Fruit fly (Drosophila melanogaster) whole organism, embryonic: ENCODE data around the gene Ice2.

Experiments used
- Bdp1 ChIP-seq: fragments of 200-800 bp; sonication (Bioruptor generic); optimal IDR thresholded peaks from 3 replicates; lab custom pipeline; 2016; ENCODE audit warnings: missing biosample characterization, missing genetic modification characterization
- CG10274 ChIP-seq: fragments of 200-800 bp; sonication (Bioruptor generic); optimal IDR thresholded peaks from 3 replicates; lab custom pipeline; 2017; ENCODE audit warnings: missing biosample characterization, mild to moderate bottlenecking, missing genetic modification characterization
- CG10431 ChIP-seq: fragments of 200-800 bp; sonication (Bioruptor generic); optimal IDR thresholded peaks from 3 replicates; lab custom pipeline; 2018; ENCODE audit warnings: missing biosample characterization, mild to moderate bottlenecking, missing genetic modification characterization
- CG11085 ChIP-seq: fragments of 200-800 bp; sonication (Bioruptor generic); IDR thresholded peaks from 2 replicates; pipeline ENCODE4 v1.3.6; 2022; ENCODE audit warnings: missing biosample characterization, missing genetic modification characterization
- CG11398 ChIP-seq: fragments of 200-800 bp; sonication (Bioruptor generic); optimal IDR thresholded peaks from 2 replicates; lab custom pipeline; 2016; ENCODE audit warnings: missing biosample characterization, missing genetic modification characterization
- CG13624 ChIP-seq: fragments of 200-800 bp; sonication (Bioruptor generic); optimal IDR thresholded peaks from 2 replicates; lab custom pipeline; 2016; ENCODE audit warnings: missing biosample characterization, missing genetic modification characterization
- CG1529 ChIP-seq: fragments of 200-800 bp; sonication (Bioruptor generic); optimal IDR thresholded peaks from 3 replicates; lab custom pipeline; 2018; ENCODE audit warnings: missing biosample characterization, missing genetic modification characterization
- CG15696 ChIP-seq: fragments of 200-800 bp; sonication (Bioruptor generic); optimal IDR thresholded peaks from 2 replicates; lab custom pipeline; 2019; ENCODE audit warnings: missing biosample characterization, mild to moderate bottlenecking, missing genetic modification characterization, moderate library complexity
- CG1647 ChIP-seq: fragments of 200-800 bp; sonication (Bioruptor generic); optimal IDR thresholded peaks from 3 replicates; lab custom pipeline; 2016; ENCODE audit warnings: missing biosample characterization, missing genetic modification characterization
- CG18262 ChIP-seq: fragments of 200-800 bp; optimal IDR thresholded peaks from 3 replicates; lab custom pipeline; 2019; ENCODE audit warnings: missing biosample characterization, mild to moderate bottlenecking, missing genetic modification characterization, moderate library complexity
- CG2199 ChIP-seq: fragments of 200-800 bp; sonication (Bioruptor generic); IDR thresholded peaks from 3 replicates; pipeline ENCODE4 v1.3.6; 2022; ENCODE audit warnings: missing biosample characterization, missing genetic modification characterization
- CG2202 ChIP-seq: fragments of 200-800 bp; sonication (Bioruptor generic); optimal IDR thresholded peaks from 2 replicates; lab custom pipeline; 2018; ENCODE audit warnings: missing biosample characterization, mild to moderate bottlenecking, missing genetic modification characterization
- CG30431 ChIP-seq: fragments of 200-800 bp; sonication (Bioruptor generic); optimal IDR thresholded peaks from 2 replicates; lab custom pipeline; 2017; ENCODE audit warnings: missing biosample characterization, missing genetic modification characterization
- CG32767 ChIP-seq: fragments of 200-800 bp; sonication (Bioruptor generic); IDR thresholded peaks from 2 replicates; pipeline ENCODE4 v1.3.6; 2022; ENCODE audit warnings: missing biosample characterization, missing genetic modification characterization
- CG3281 ChIP-seq: fragments of 200-800 bp; sonication (Bioruptor generic); optimal IDR thresholded peaks from 3 replicates; lab custom pipeline; 2017; ENCODE audit warnings: missing biosample characterization, mild to moderate bottlenecking, missing genetic modification characterization
- CG4424 ChIP-seq: fragments of 200-800 bp; sonication (Bioruptor generic); optimal IDR thresholded peaks from 3 replicates; lab custom pipeline; 2016; ENCODE audit warnings: missing biosample characterization, missing genetic modification characterization
- CG4854 ChIP-seq: fragments of 200-800 bp; sonication (Bioruptor generic); optimal IDR thresholded peaks from 2 replicates; lab custom pipeline; 2016; ENCODE audit warnings: missing biosample characterization, missing genetic modification characterization, inconsistent platforms
- CG6254 ChIP-seq: fragments of 200-800 bp; sonication (Bioruptor generic); optimal IDR thresholded peaks from 3 replicates; lab custom pipeline; 2017; ENCODE audit warnings: mild to moderate bottlenecking, missing biosample characterization, missing genetic modification reagents, missing genetic modification characterization
- CG7357 ChIP-seq: fragments of 200-800 bp; sonication (Bioruptor generic); IDR thresholded peaks from 3 replicates; pipeline ENCODE4 v1.3.6; 2022; ENCODE audit warnings: missing biosample characterization, missing genetic modification characterization
- CG9609 ChIP-seq: fragments of 200-800 bp; sonication (Bioruptor generic); optimal IDR thresholded peaks from 3 replicates; lab custom pipeline; 2016; ENCODE audit warnings: missing biosample characterization, missing genetic modification characterization
- Camta ChIP-seq: fragments of 200-800 bp; sonication (Bioruptor generic); optimal IDR thresholded peaks from 2 replicates; lab custom pipeline; 2016; ENCODE audit warnings: missing biosample characterization, missing genetic modification characterization
- Chrac-16 ChIP-seq: fragments of 200-800 bp; sonication (Bioruptor generic); optimal IDR thresholded peaks from 3 replicates; lab custom pipeline; 2016; ENCODE audit warnings: missing biosample characterization, missing genetic modification characterization
- Dad ChIP-seq: fragments of 200-800 bp; sonication (Bioruptor generic); optimal IDR thresholded peaks from 3 replicates; lab custom pipeline; 2016; ENCODE audit warnings: missing biosample characterization, missing genetic modification characterization
- Dfd ChIP-seq, 2 experiments: fragments of >200 bp; optimal IDR thresholded peaks; 2 replicates each; lab custom pipeline; 2017; ENCODE audit warnings: missing biosample characterization in 2 of 2, missing genetic modification characterization in 2 of 2
- Dll ChIP-seq: fragments of 200-800 bp; sonication (Bioruptor generic); IDR thresholded peaks from 4 replicates; pipeline ENCODE4 v1.3.6; 2022; ENCODE audit warnings: missing biosample characterization, missing genetic modification characterization; ENCODE audit not compliant: partially characterized antibody
- Dref ChIP-seq: fragments of 200-800 bp; sonication (Bioruptor generic); IDR thresholded peaks from 2 replicates; pipeline ENCODE4 v1.3.6; 2022; ENCODE audit warnings: missing biosample characterization, missing genetic modification characterization
- Hey ChIP-seq: fragments of 200-800 bp; sonication (Bioruptor generic); optimal IDR thresholded peaks from 3 replicates; lab custom pipeline; 2018; ENCODE audit warnings: missing biosample characterization, mild to moderate bottlenecking, missing genetic modification characterization
- Hr3 ChIP-seq: fragments of 200-800 bp; sonication (Bioruptor generic); optimal IDR thresholded peaks from 3 replicates; lab custom pipeline; 2016; ENCODE audit warnings: missing biosample characterization, missing genetic modification characterization
- Jarid2 ChIP-seq: fragments of 200-800 bp; sonication (Bioruptor generic); optimal IDR thresholded peaks from 3 replicates; lab custom pipeline; 2017; ENCODE audit warnings: mild to moderate bottlenecking, missing biosample characterization, missing genetic modification reagents, missing genetic modification characterization
- MTF-1 ChIP-seq: fragments of 200-800 bp; sonication (Bioruptor generic); optimal IDR thresholded peaks from 2 replicates; lab custom pipeline; 2018; ENCODE audit warnings: missing biosample characterization, mild to moderate bottlenecking, missing genetic modification characterization, borderline replicate concordance
- Med ChIP-seq: fragments of 200-800 bp; sonication (Bioruptor generic); peaks from one replicate; lab custom pipeline; 2016; ENCODE audit warnings: missing biosample characterization, missing genetic modification characterization, mild to moderate bottlenecking, inconsistent platforms, moderate library complexity
- Myb ChIP-seq: fragments of 200-800 bp; sonication (Bioruptor generic); optimal IDR thresholded peaks from 2 replicates; lab custom pipeline; 2016; ENCODE audit warnings: missing biosample characterization, missing genetic modification characterization
- PHDP ChIP-seq: fragments of 200-800 bp; sonication (Bioruptor generic); optimal IDR thresholded peaks from 3 replicates; lab custom pipeline; 2018; ENCODE audit warnings: missing biosample characterization, mild to moderate bottlenecking, missing genetic modification characterization, moderate library complexity
- Pdp1 ChIP-seq, 2 experiments: fragments of 200-800 bp; sonication (Bioruptor generic); optimal IDR thresholded peaks; 3 replicates each; lab custom pipeline; 2016; ENCODE audit warnings: missing biosample characterization in 2 of 2, missing genetic modification characterization in 2 of 2, mild to moderate bottlenecking in 1 of 2, moderate library complexity in 1 of 2
- Poxn ChIP-seq: fragments of 200-800 bp; sonication (Bioruptor generic); IDR thresholded peaks from 2 replicates; pipeline ENCODE4 v1.3.6; 2022; ENCODE audit warnings: missing biosample characterization, missing genetic modification characterization
- abd-A ChIP-seq: fragments of 200-800 bp; sonication (Bioruptor generic); optimal IDR thresholded peaks from 3 replicates; lab custom pipeline; 2019; ENCODE audit warnings: missing biosample characterization, mild to moderate bottlenecking, missing genetic modification characterization, moderate library complexity
- ap ChIP-seq: fragments of 200-800 bp; sonication (Bioruptor generic); IDR thresholded peaks from 2 replicates; pipeline ENCODE4 v1.3.6; 2022; ENCODE audit warnings: missing biosample characterization, missing genetic modification characterization
- corto ChIP-seq: fragments of 200-800 bp; sonication (Bioruptor generic); optimal IDR thresholded peaks from 2 replicates; lab custom pipeline; 2016; ENCODE audit warnings: missing biosample characterization, mild to moderate bottlenecking, missing genetic modification characterization, moderate library complexity
- dpn ChIP-seq, 2 experiments: fragments of 200-800 bp; sonication (Bioruptor generic); optimal IDR thresholded peaks; 3 replicates each; lab custom pipeline; 2016; ENCODE audit warnings: missing biosample characterization in 2 of 2, missing genetic modification characterization in 2 of 2
- gsb ChIP-seq: fragments of 200-800 bp; sonication (Bioruptor generic); IDR thresholded peaks from 2 replicates; pipeline ENCODE4 v1.3.6; 2022; ENCODE audit warnings: missing biosample characterization, missing genetic modification characterization
- gsb-n ChIP-seq: fragments of 200-800 bp; sonication (Bioruptor generic); optimal IDR thresholded peaks from 3 replicates; lab custom pipeline; 2018; ENCODE audit warnings: missing biosample characterization, mild to moderate bottlenecking, missing genetic modification characterization
- klu ChIP-seq: fragments of 200-800 bp; sonication (Bioruptor generic); IDR thresholded peaks from 2 replicates; pipeline ENCODE4 v1.3.6; 2022; ENCODE audit warnings: missing biosample characterization, missing genetic modification characterization
- lmd ChIP-seq: fragments of 200-800 bp; sonication (Bioruptor generic); IDR thresholded peaks from 2 replicates; pipeline ENCODE4 v1.3.6; 2022; ENCODE audit warnings: missing biosample characterization, missing genetic modification characterization
- mld ChIP-seq: fragments of 200-800 bp; sonication (Bioruptor generic); IDR thresholded peaks from 3 replicates; pipeline ENCODE4 v1.3.6; 2022; ENCODE audit warnings: missing biosample characterization, missing genetic modification characterization; ENCODE audit not compliant: partially characterized antibody
- nau ChIP-seq: fragments of 200-800 bp; sonication (Bioruptor generic); optimal IDR thresholded peaks from 3 replicates; lab custom pipeline; 2017; ENCODE audit warnings: missing biosample characterization, mild to moderate bottlenecking, missing genetic modification characterization, missing genetic modification reagents
- nerfin-2 ChIP-seq: fragments of 200-800 bp; sonication (Bioruptor generic); IDR thresholded peaks from 2 replicates; pipeline ENCODE4 v1.3.6; 2022; ENCODE audit warnings: missing biosample characterization, missing genetic modification characterization; ENCODE audit not compliant: partially characterized antibody
- p53 ChIP-seq: fragments of 200-800 bp; sonication (Bioruptor generic); optimal IDR thresholded peaks from 2 replicates; lab custom pipeline; 2016; ENCODE audit warnings: missing biosample characterization, missing genetic modification characterization
- tll ChIP-seq, 2 experiments: fragments of 200-800 bp in 1 of 2; fragments of >200 bp in 1 of 2; sonication (Bioruptor generic) in 1 of 2; optimal IDR thresholded peaks; 2 replicates each; lab custom pipeline; 2017 to 2019; ENCODE audit warnings: missing biosample characterization in 2 of 2, missing genetic modification characterization in 2 of 2, mild to moderate bottlenecking in 1 of 2, moderate library complexity in 1 of 2
- tx ChIP-seq: fragments of 200-800 bp; sonication (Bioruptor generic); optimal IDR thresholded peaks from 2 replicates; lab custom pipeline; 2016; ENCODE audit warnings: missing biosample characterization, missing genetic modification characterization
- vfl ChIP-seq: fragments of 200-800 bp; sonication (Bioruptor generic); optimal IDR thresholded peaks from 2 replicates; lab custom pipeline; 2016; ENCODE audit warnings: missing biosample characterization, missing genetic modification characterization
- wdn ChIP-seq: fragments of 200-800 bp; sonication (Bioruptor generic); IDR thresholded peaks from 2 replicates; pipeline ENCODE4 v1.3.6; 2022; ENCODE audit warnings: missing biosample characterization, missing genetic modification characterization
- yki ChIP-seq: fragments of >200 bp; optimal IDR thresholded peaks from 3 replicates; lab custom pipeline; 2018

The Ice2 gene

DNA sequence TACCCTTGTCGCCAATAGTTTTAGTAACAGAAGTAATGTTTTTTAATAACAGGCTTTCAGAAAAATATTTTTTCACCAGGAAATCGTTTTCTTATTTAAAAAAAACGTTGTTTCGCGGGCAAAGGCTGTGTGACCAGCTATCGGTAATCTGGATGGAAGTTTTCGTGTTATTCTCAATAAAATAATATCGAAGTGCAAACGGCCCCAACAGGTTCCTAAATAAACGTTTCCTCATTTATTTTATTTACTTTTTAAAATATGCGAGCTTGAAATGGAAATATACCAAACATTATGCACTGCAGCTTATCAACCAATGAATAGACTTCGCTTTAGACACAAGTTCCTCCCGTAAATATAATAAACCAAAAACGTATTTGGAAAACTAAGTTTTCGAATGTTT is at the start of gene Ice2:
Gene Ice2, plus strand, starts transcription at position 167 of the 400 bp plus-strand sequence.
- TF ChIP-seq abd-A (tag; lab: Kevin White, UChicago) (no peak), CG15696 (tag; lab: Kevin White, UChicago) (peak; percentile 7), lmd (no peak), klu (no peak), Dref (peak; percentile 73), Myb (peak; percentile 96), Hey (no peak), Jarid2 (GFP tag; lab: Kevin White, UChicago) (no peak), Bdp1 (GFP tag; lab: Kevin White, UChicago) (no peak), wdn (GFP tag; lab: Robert Waterston, UW) (no peak), CG1647 (GFP tag; lab: Kevin White, UChicago) (no peak), CG18262 (no peak), CG32767 (no peak), tll (GFP tag; optimal IDR thresholded peaks at IDR 0.05; lab: Kevin White, UChicago) (no peak), vfl (GFP tag; lab: Kevin White, UChicago) (no peak), CG10274 (no peak), CG6254 (GFP tag; lab: Kevin White, UChicago) (no peak), p53 (GFP tag; lab: Kevin White, UChicago) (no peak), CG9609 (GFP tag; lab: Kevin White, UChicago) (no peak), gsb (GFP tag; lab: Robert Waterston, UW) (no peak), CG30431 (GFP tag; lab: Kevin White, UChicago) (no peak), nau (GFP tag; lab: Kevin White, UChicago) (no peak), CG11085 (no peak), Dad (GFP tag; lab: Kevin White, UChicago) (no peak), Poxn (GFP tag; lab: Robert Waterston, UW) (no peak), Med (peak; percentile 76), gsb-n (tag; lab: Kevin White, UChicago) (no peak), CG11398 (GFP tag; lab: Kevin White, UChicago) (no peak), Hr3 (GFP tag; lab: Kevin White, UChicago) (no peak), corto (GFP tag; lab: Kevin White, UChicago) (no peak), nerfin-2 (GFP tag; lab: Robert Waterston, UW) (no peak), CG3281 (GFP tag; lab: Kevin White, UChicago) (no peak), dpn (GFP tag; optimal IDR thresholded peaks at IDR 0.05; lab: Kevin White, UChicago) (no peak), CG1529 (no peak), Dfd (GFP tag; optimal IDR thresholded peaks at IDR 0.05; lab: Kevin White, UChicago) (no peak), yki (lab: Kevin White, UChicago) (no peak), Pdp1 (GFP tag; optimal IDR thresholded peaks at IDR 0.05; lab: Kevin White, UChicago) (no peak), CG4854 (no peak), CG2199 (no peak), Camta (GFP tag; lab: Kevin White, UChicago) (no peak), CG13624 (GFP tag; lab: Kevin White, UChicago) (no peak), PHDP (peak; percentile 10), mld (GFP tag; lab: Robert Waterston, UW) (no peak), CG7357 (no peak), ap (GFP tag; lab: Robert Waterston, UW) (no peak), CG10431 (GFP tag; lab: Kevin White, UChicago) (no peak), Chrac-16 (GFP tag; lab: Kevin White, UChicago) (no peak), Dll (peak; percentile 42; the same call in 1 of the 4 replicates), tx (no peak), MTF-1 (GFP tag; lab: Kevin White, UChicago) (no peak), CG2202 (tag; lab: Kevin White, UChicago) (no peak), CG4424 (no peak)
